Worm (Caenorhabditis elegans): ENCODE results near the gene C40H1.3.

DNA sequence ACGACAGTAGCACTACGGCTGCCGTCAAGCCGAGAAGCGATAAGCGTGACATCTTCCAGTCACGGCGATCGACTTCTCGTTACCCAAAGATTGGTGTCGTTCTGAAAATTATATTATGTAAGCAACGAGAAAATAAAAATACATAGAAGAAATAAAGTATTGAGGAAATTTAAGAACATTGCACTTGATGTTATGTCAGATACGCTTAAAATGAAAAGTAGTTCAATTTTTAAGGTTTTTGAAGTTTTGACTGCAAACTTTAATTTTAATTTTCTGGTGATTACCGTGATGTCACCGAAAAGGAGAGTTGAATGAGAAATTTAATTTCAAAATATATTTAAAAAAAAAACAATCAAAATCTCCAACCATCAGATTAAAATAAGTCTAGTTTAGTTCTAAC, 15.2 kb upstream of the C40H1.3 start, which contains the start of gene emb-9:
- TF ChIP-seq W03F9.2 (tag; optimal IDR thresholded peaks at IDR 0.05) (no peak), dao-5 (tag; optimal IDR thresholded peaks at IDR 0.05) (no peak)
